Worm (Caenorhabditis elegans) whole organism, young adult: ENCODE measurements around the gene ZK380.4.

ENCODE experiments used
- ama-1 ChIP-seq, 3 experiments: fragments of 150-350 bp in 1 of 3; sonication (generic microtip) in 2 of 3; optimal IDR thresholded peaks; 2 replicates each; lab custom pipeline; 2014 to 2018; ENCODE audit warnings: missing biosample characterization in 2 of 3, missing genetic modification characterization in 2 of 3, missing genetic modification reagents in 2 of 3
- madf-10 ChIP-seq: sonication (generic microtip); optimal IDR thresholded peaks from 2 replicates; lab custom pipeline; 2016; ENCODE audit warnings: mild to moderate bottlenecking, missing genetic modification characterization, missing compliant biosample characterization
- pha-4 ChIP-seq: fragments of 150-350 bp; sonication (generic microtip); optimal IDR thresholded peaks from 2 replicates; lab custom pipeline; 2014; ENCODE audit warnings: missing biosample characterization, missing genetic modification reagents, missing genetic modification characterization
- repo-1 ChIP-seq: sonication (generic microtip); optimal IDR thresholded peaks from 2 replicates; lab custom pipeline; 2017; ENCODE audit warnings: mild to moderate bottlenecking, missing genetic modification characterization, missing compliant biosample characterization
- unc-62 ChIP-seq: fragments of 150-350 bp; optimal IDR thresholded peaks from 2 replicates; lab custom pipeline; 2014; ENCODE audit warnings: missing biosample characterization, missing genetic modification reagents, missing genetic modification characterization

- TF ChIP-seq madf-10 (tag; lab: Kevin White, UChicago): no peak
- TF ChIP-seq ama-1 (optimal IDR thresholded peaks at IDR 0.05; lab: Kevin White, UChicago): no peak
- no peak for TF ChIP-seq ama-1 (GFP tag; optimal IDR thresholded peaks at IDR 0.05; lab: Kevin White, UChicago)
- no peak for TF ChIP-seq unc-62
- TF ChIP-seq pha-4: no peak
- TF ChIP-seq repo-1 (tag; lab: Kevin White, UChicago): no peak
Observed at ce11 chrX:1629746-1630145, 22.0 kb downstream of the ZK380.4 start.
